Worm (Caenorhabditis elegans): Measurements from ENCODE around the gene Y43F8B.2.

Gene Y43F8B.2

ce11 chrV:19533010-19533409, at the start of gene Y43F8B.2:
Gene Y43F8B.2 (minus strand): TSS chrV:19533110.
- TF ChIP-seq dsc-1 (tag; optimal IDR thresholded peaks at IDR 0.05) (peak; percentile 35), nhr-47 (tag; optimal IDR thresholded peaks at IDR 0.05) (peak; percentile 5), nhr-19 (GFP tag; conservative IDR thresholded peaks at IDR 0.05) (no peak)

ce11 chrV:19582256-19582655, 49.3 kb upstream of the Y43F8B.2 start:
- TF ChIP-seq fkh-8 (tag; optimal IDR thresholded peaks at IDR 0.05) (peak; percentile 52), tlp-1 (tag; optimal IDR thresholded peaks at IDR 0.05) (no peak)

- TF ChIP-seq snu-23 (GFP tag; optimal IDR thresholded peaks at IDR 0.05) (no peak), vab-15 (tag; optimal IDR thresholded peaks at IDR 0.05) (no peak), F16B12.6 (tag; optimal IDR thresholded peaks at IDR 0.05) (no peak), unc-86 (tag; optimal IDR thresholded peaks at IDR 0.05) (no peak), lir-3 (tag; optimal IDR thresholded peaks at IDR 0.05; ENCODE audit: poor library complexity) (no peak), rnt-1 (tag; optimal IDR thresholded peaks at IDR 0.05) (no peak), ceh-90 (tag; optimal IDR thresholded peaks at IDR 0.05) (no peak)
These were observed 46.6 kb upstream of the Y43F8B.2 start for ce11 chrV:19579509-19579908.

- TF ChIP-seq xbp-1 (tag; optimal IDR thresholded peaks at IDR 0.05) = no peak
- TF ChIP-seq nhr-85 (tag) = no peak
- no peak for TF ChIP-seq swsn-7 (tag; optimal IDR thresholded peaks at IDR 0.05)
- no peak for TF ChIP-seq ztf-4 (tag; optimal IDR thresholded peaks at IDR 0.05)
- TF ChIP-seq unc-86 (tag; optimal IDR thresholded peaks at IDR 0.05) = no peak
- TF ChIP-seq hpl-2 (GFP tag; optimal IDR thresholded peaks at IDR 0.05) = no peak
- TF ChIP-seq fkh-8 (tag; optimal IDR thresholded peaks at IDR 0.05) = no peak
- no peak for TF ChIP-seq pqm-1 (tag; optimal IDR thresholded peaks at IDR 0.05)
- TF ChIP-seq mep-1 (tag; optimal IDR thresholded peaks at IDR 0.05) = no peak
- no peak for TF ChIP-seq ceh-90 (tag; optimal IDR thresholded peaks at IDR 0.05)
- TF ChIP-seq dpl-1 (GFP tag; optimal IDR thresholded peaks at IDR 0.05) = no peak
- no peak for TF ChIP-seq skn-1 (tag; optimal IDR thresholded peaks at IDR 0.05)
These were observed 37.2 kb upstream of the Y43F8B.2 start for ce11 chrV:19570102-19570501.

- no peak for TF ChIP-seq nhr-11 (tag; optimal IDR thresholded peaks at IDR 0.05)
- TF ChIP-seq C04F5.9 (tag; optimal IDR thresholded peaks at IDR 0.05) = no peak
- no peak for TF ChIP-seq Y116A8C.19 (tag; optimal IDR thresholded peaks at IDR 0.05; ENCODE audit: borderline replicate concordance)
- no peak for TF ChIP-seq jun-1 (tag; optimal IDR thresholded peaks at IDR 0.05)
- TF ChIP-seq nhr-28 (tag; optimal IDR thresholded peaks at IDR 0.05) = no peak
- TF ChIP-seq nhr-76 (tag; optimal IDR thresholded peaks at IDR 0.05) = no peak
- TF ChIP-seq efl-1 (optimal IDR thresholded peaks at IDR 0.05) = no peak
- no peak for TF ChIP-seq efl-1 (GFP tag; optimal IDR thresholded peaks at IDR 0.05 in 1 of 2)
- no peak for TF ChIP-seq nhr-47 (tag; optimal IDR thresholded peaks at IDR 0.05)
- no peak for TF ChIP-seq xbp-1 (tag; optimal IDR thresholded peaks at IDR 0.05)
- no peak for TF ChIP-seq ces-1 (GFP tag; optimal IDR thresholded peaks at IDR 0.05)
- no peak for TF ChIP-seq ceh-88 (GFP tag; IDR thresholded peaks at IDR 0.05)
- TF ChIP-seq unc-130 (tag; optimal IDR thresholded peaks at IDR 0.05) = no peak
- TF ChIP-seq C34B4.2 (tag; optimal IDR thresholded peaks at IDR 0.05) = no peak
- no peak for TF ChIP-seq sup-37 (GFP tag; optimal IDR thresholded peaks at IDR 0.05)
- TF ChIP-seq lin-39 (tag; optimal IDR thresholded peaks at IDR 0.05) = no peak
- no peak for TF ChIP-seq zag-1 (tag; optimal IDR thresholded peaks at IDR 0.05)
- TF ChIP-seq ceh-82 (tag; optimal IDR thresholded peaks at IDR 0.05) = no peak
- TF ChIP-seq nhr-85 (tag) = no peak
These were observed 32.2 kb upstream of the Y43F8B.2 start, which contains the start of gene kcnl-1 for ce11 chrV:19565082-19565481. Gene kcnl-1 (plus strand): TSS chrV:19565382.
